Worm (Caenorhabditis elegans) whole organism, L2 larva: ENCODE results near the gene B0395.3.

ENCODE experiments used
- C34F6.9 ChIP-seq: fragments of 150-350 bp; optimal IDR thresholded peaks from 2 replicates; lab custom pipeline; 2014; ENCODE audit warnings: missing biosample characterization, missing genetic modification characterization
- F13H6.1 ChIP-seq: sonication (generic microtip); optimal IDR thresholded peaks from 2 replicates; lab custom pipeline; 2016; ENCODE audit warnings: missing genetic modification characterization, missing compliant biosample characterization
- R02D3.7 ChIP-seq: fragments of 150-350 bp; optimal IDR thresholded peaks from 2 replicates; lab custom pipeline; 2014; ENCODE audit warnings: missing biosample characterization, missing genetic modification characterization
- Y55F3AM.14 ChIP-seq: fragments of 200-800 bp; sonication (Bioruptor generic); optimal IDR thresholded peaks from 2 replicates; lab custom pipeline; 2018; ENCODE audit warnings: mild to moderate bottlenecking, missing genetic modification characterization, missing compliant biosample characterization
- alr-1 ChIP-seq: fragments of 150-350 bp; optimal IDR thresholded peaks from 2 replicates; lab custom pipeline; 2014; ENCODE audit warnings: missing biosample characterization, missing genetic modification characterization
- aly-2 ChIP-seq: fragments of 150-350 bp; optimal IDR thresholded peaks from 2 replicates; lab custom pipeline; 2014; ENCODE audit warnings: missing biosample characterization, missing genetic modification characterization
- ama-1 ChIP-seq: fragments of 150-350 bp; optimal IDR thresholded peaks from 2 replicates; lab custom pipeline; 2018; ENCODE audit warnings: inconsistent platforms
- blmp-1 ChIP-seq: sonication (generic microtip); optimal IDR thresholded peaks from 2 replicates; lab custom pipeline; 2017; ENCODE audit warnings: missing genetic modification characterization, mild to moderate bottlenecking, missing compliant biosample characterization, antibody characterized with exemption, moderate library complexity; ENCODE audit not compliant: insufficient read depth
- ceh-82 ChIP-seq: fragments of 150-350 bp; optimal IDR thresholded peaks from 2 replicates; lab custom pipeline; 2014; ENCODE audit warnings: missing biosample characterization, missing genetic modification characterization
- crh-2 ChIP-seq: sonication (generic microtip); optimal IDR thresholded peaks from 2 replicates; lab custom pipeline; 2017; ENCODE audit warnings: missing biosample characterization, missing genetic modification characterization
- dmd-4 ChIP-seq: sonication (generic microtip); optimal IDR thresholded peaks from 2 replicates; lab custom pipeline; 2017; ENCODE audit warnings: missing biosample characterization, missing genetic modification characterization
- egl-27 ChIP-seq: sonication (generic microtip); optimal IDR thresholded peaks from 3 replicates; lab custom pipeline; 2017; ENCODE audit warnings: missing biosample characterization, missing genetic modification reagents, missing genetic modification characterization
- elt-1 ChIP-seq: fragments of 150-350 bp; optimal IDR thresholded peaks from 2 replicates; lab custom pipeline; 2014; ENCODE audit warnings: missing biosample characterization, missing genetic modification characterization
- elt-3 ChIP-seq: sonication (generic microtip); optimal IDR thresholded peaks from 2 replicates; lab custom pipeline; 2017; ENCODE audit warnings: missing biosample characterization, missing genetic modification characterization
- fos-1 ChIP-seq: fragments of 150-350 bp; optimal IDR thresholded peaks from 2 replicates; lab custom pipeline; 2014; ENCODE audit warnings: missing biosample characterization, missing genetic modification characterization
- lin-11 ChIP-seq: fragments of 150-350 bp; sonication (generic microtip); optimal IDR thresholded peaks from 2 replicates; lab custom pipeline; 2014; ENCODE audit warnings: missing biosample characterization, missing genetic modification characterization, inconsistent platforms, mixed read lengths
- lin-39 ChIP-seq: fragments of 150-350 bp; optimal IDR thresholded peaks from 2 replicates; lab custom pipeline; 2014; ENCODE audit warnings: missing biosample characterization, missing genetic modification reagents, missing genetic modification characterization
- lsy-2 ChIP-seq, 2 experiments: fragments of 150-350 bp in 1 of 2; sonication (generic microtip) in 1 of 2; optimal IDR thresholded peaks; 2 replicates each; lab custom pipeline; 2014 to 2017; ENCODE audit warnings: missing biosample characterization in 2 of 2, missing genetic modification characterization in 2 of 2
- mab-5 ChIP-seq: fragments of 150-350 bp; optimal IDR thresholded peaks from 2 replicates; lab custom pipeline; 2014; ENCODE audit warnings: missing biosample characterization, missing genetic modification characterization
- mbf-1 ChIP-seq: sonication (generic microtip); optimal IDR thresholded peaks from 2 replicates; lab custom pipeline; 2017; ENCODE audit warnings: missing biosample characterization, missing genetic modification characterization
- mdl-1 ChIP-seq, 2 experiments: fragments of 150-350 bp in 1 of 2; sonication (generic microtip) in 1 of 2; optimal IDR thresholded peaks; 2 replicates each; lab custom pipeline; 2017; ENCODE audit warnings: missing biosample characterization in 2 of 2, missing genetic modification characterization in 2 of 2
- nhr-11 ChIP-seq: fragments of 150-350 bp; optimal IDR thresholded peaks from 2 replicates; lab custom pipeline; 2014; ENCODE audit warnings: missing biosample characterization, missing genetic modification characterization
- nhr-12 ChIP-seq: fragments of 150-350 bp; optimal IDR thresholded peaks from 2 replicates; lab custom pipeline; 2014; ENCODE audit warnings: missing biosample characterization, missing genetic modification characterization
- nhr-129 ChIP-seq: fragments of 150-350 bp; optimal IDR thresholded peaks from 2 replicates; lab custom pipeline; 2014; ENCODE audit warnings: missing biosample characterization, missing genetic modification characterization
- nhr-21 ChIP-seq: fragments of 150-350 bp; optimal IDR thresholded peaks from 2 replicates; lab custom pipeline; 2014; ENCODE audit warnings: missing biosample characterization, missing genetic modification characterization
- nhr-23 ChIP-seq: fragments of 150-350 bp; optimal IDR thresholded peaks from 2 replicates; lab custom pipeline; 2014; ENCODE audit warnings: missing biosample characterization, missing genetic modification reagents, missing genetic modification characterization
- nhr-237 ChIP-seq: fragments of 150-350 bp; optimal IDR thresholded peaks from 2 replicates; lab custom pipeline; 2014; ENCODE audit warnings: missing biosample characterization, missing genetic modification characterization
- nhr-25 ChIP-seq: fragments of 150-350 bp; sonication (generic microtip); optimal IDR thresholded peaks from 3 replicates; lab custom pipeline; 2014; ENCODE audit warnings: missing biosample characterization, missing genetic modification characterization
- nhr-6 ChIP-seq: fragments of 150-350 bp; optimal IDR thresholded peaks from 2 replicates; lab custom pipeline; 2014; ENCODE audit warnings: missing biosample characterization, missing genetic modification characterization
- peb-1 ChIP-seq: fragments of 150-350 bp; optimal IDR thresholded peaks from 2 replicates; lab custom pipeline; 2014; ENCODE audit warnings: missing biosample characterization, missing genetic modification characterization
- sem-4 ChIP-seq: fragments of 150-350 bp; optimal IDR thresholded peaks from 2 replicates; lab custom pipeline; 2014; ENCODE audit warnings: missing biosample characterization, missing genetic modification reagents, missing genetic modification characterization
- skn-1 ChIP-seq: sonication (generic microtip); optimal IDR thresholded peaks from 2 replicates; lab custom pipeline; 2017; ENCODE audit warnings: missing biosample characterization, missing genetic modification characterization
- sma-9 ChIP-seq, 2 experiments: fragments of 150-350 bp in 1 of 2; sonication (generic microtip) in 1 of 2; optimal IDR thresholded peaks; 2 replicates each; lab custom pipeline; 2014 to 2016; ENCODE audit warnings: missing genetic modification characterization in 2 of 2, mild to moderate bottlenecking in 1 of 2, missing biosample characterization in 1 of 2, missing compliant biosample characterization in 1 of 2, missing genetic modification reagents in 1 of 2, moderate library complexity in 1 of 2
- unc-39 ChIP-seq: fragments of 150-350 bp; optimal IDR thresholded peaks from 2 replicates; lab custom pipeline; 2014; ENCODE audit warnings: missing biosample characterization, missing genetic modification characterization
- unc-62 ChIP-seq: fragments of 150-350 bp; optimal IDR thresholded peaks from 2 replicates; lab custom pipeline; 2014; ENCODE audit warnings: missing biosample characterization, missing genetic modification reagents, missing genetic modification characterization
- zag-1 ChIP-seq: fragments of 150-350 bp; optimal IDR thresholded peaks from 2 replicates; lab custom pipeline; 2014; ENCODE audit warnings: missing biosample characterization, missing genetic modification characterization
- ztf-1 ChIP-seq: fragments of 200-800 bp; sonication (Bioruptor generic); conservative IDR thresholded peaks from 2 replicates; pipeline ENCODE4 v1.3.6; 2022; ENCODE audit warnings: missing genetic modification characterization, missing compliant biosample characterization

The B0395.3 gene

ce11 chrX:16040207-16040716 is at the start of gene B0395.3:
Gene B0395.3, minus strand, starts transcription at chrX:16040257.
- TF ChIP-seq nhr-6 = no peak
- TF ChIP-seq lin-39 (tag; lab: Kevin White, UChicago) = no peak
- no peak for TF ChIP-seq nhr-237 (tag; lab: Kevin White, UChicago)
- TF ChIP-seq nhr-11 (tag; lab: Kevin White, UChicago) = no peak
- TF ChIP-seq ama-1 (lab: Kevin White, UChicago) = no peak
- no peak for TF ChIP-seq nhr-23 (tag; lab: Kevin White, UChicago)
- peak; percentile 66 for TF ChIP-seq nhr-129 (tag; lab: Kevin White, UChicago)
- TF ChIP-seq sma-9 (GFP tag; optimal IDR thresholded peaks at IDR 0.05; lab: Kevin White, UChicago) = peak; percentile 54
- TF ChIP-seq sma-9 (tag; optimal IDR thresholded peaks at IDR 0.05; lab: Kevin White, UChicago) = no peak
- TF ChIP-seq ztf-1 (GFP tag; lab: Robert Waterston, UW) = no peak
- TF ChIP-seq lin-11 = peak; percentile 13
- TF ChIP-seq fos-1 = peak; percentile 39
- TF ChIP-seq crh-2 (tag; lab: Kevin White, UChicago) = peak; percentile 22
- no peak for TF ChIP-seq peb-1 (tag; lab: Kevin White, UChicago)
- no peak for TF ChIP-seq zag-1
- peak; percentile 49 for TF ChIP-seq nhr-25 (tag; lab: Kevin White, UChicago)
- no peak for TF ChIP-seq elt-1 (tag; lab: Kevin White, UChicago)
- peak; percentile 62 for TF ChIP-seq F13H6.1 (tag; lab: Kevin White, UChicago)
- TF ChIP-seq nhr-12 (tag; lab: Kevin White, UChicago) = no peak
- TF ChIP-seq sem-4 (tag; lab: Kevin White, UChicago) = no peak
- no peak for TF ChIP-seq Y55F3AM.14 (GFP tag; lab: Kevin White, UChicago)
- no peak for TF ChIP-seq mdl-1 (tag; optimal IDR thresholded peaks at IDR 0.05; lab: Kevin White, UChicago)
- no peak for TF ChIP-seq nhr-21
- peak; percentile 61 for TF ChIP-seq blmp-1
- TF ChIP-seq alr-1 (tag; lab: Kevin White, UChicago) = no peak
- no peak for TF ChIP-seq ceh-82 (tag; lab: Kevin White, UChicago)
- TF ChIP-seq C34F6.9 (tag; lab: Kevin White, UChicago) = peak; percentile 25
- TF ChIP-seq R02D3.7 = no peak
- no peak for TF ChIP-seq aly-2 (tag; lab: Kevin White, UChicago)
- no peak for TF ChIP-seq mbf-1 (tag; lab: Kevin White, UChicago)
- TF ChIP-seq lsy-2 (tag; optimal IDR thresholded peaks at IDR 0.05; lab: Kevin White, UChicago) = peak in 1 of 2 experiments; percentile 28
- TF ChIP-seq egl-27 (tag; lab: Kevin White, UChicago) = peak; percentile 0
- no peak for TF ChIP-seq skn-1

ce11 chrX:16087842-16088241 is 47.8 kb upstream of the B0395.3 start:
- peak; percentile 26 for TF ChIP-seq F13H6.1 (tag; lab: Kevin White, UChicago)
- no peak for TF ChIP-seq dmd-4 (tag; lab: Kevin White, UChicago)
- TF ChIP-seq, all 48 proteins: peak for 1

- TF ChIP-seq F13H6.1 (tag; lab: Kevin White, UChicago) (peak; percentile 44), nhr-129 (tag; lab: Kevin White, UChicago) (peak; percentile 19), nhr-23 (tag; lab: Kevin White, UChicago) (no peak)
These were observed 45.0 kb upstream of the B0395.3 start, which contains the start of gene C30F2.2 for ce11 chrX:16085094-16085493. Gene C30F2.2, minus strand, starts transcription at chrX:16085215.

ce11 chrX:16082024-16082423 is 42.0 kb upstream of the B0395.3 start, which contains the start of gene idpp-14:
Gene idpp-14, plus strand, starts transcription at chrX:16082347.
- TF ChIP-seq F13H6.1 (tag; lab: Kevin White, UChicago) (peak; percentile 67), alr-1 (tag; lab: Kevin White, UChicago) (no peak)

- no peak for TF ChIP-seq lin-39 (tag; lab: Kevin White, UChicago)
- no peak for TF ChIP-seq mab-5
- no peak for TF ChIP-seq nhr-21
- TF ChIP-seq lin-11 = no peak
- TF ChIP-seq unc-62 (GFP tag; lab: Kevin White, UChicago) = no peak
- TF ChIP-seq ceh-82 (tag; lab: Kevin White, UChicago) = no peak
- no peak for TF ChIP-seq elt-3 (tag; lab: Kevin White, UChicago)
- no peak for TF ChIP-seq crh-2 (tag; lab: Kevin White, UChicago)
- no peak for TF ChIP-seq unc-39 (tag; lab: Kevin White, UChicago)
- TF ChIP-seq skn-1 = no peak
- no peak for TF ChIP-seq nhr-12 (tag; lab: Kevin White, UChicago)
- TF ChIP-seq C34F6.9 (tag; lab: Kevin White, UChicago) = no peak
These were observed 38.6 kb upstream of the B0395.3 start for ce11 chrX:16078695-16079094.
